Fruit fly (Drosophila melanogaster) S2 (cell line): Measurements from ENCODE around the gene CheB93a.

Experiments used
- CG8478 ChIP-seq: fragments of >200 bp; optimal IDR thresholded peaks from 2 replicates; lab custom pipeline; 2018
- CTCF ChIP-seq, 2 experiments: fragments of >200 bp; optimal IDR thresholded peaks; 2 replicates each; lab custom pipeline; 2018

dm6 chr3R:21407145-21407544, at the start of gene CheB93a:
- TF ChIP-seq CG8478 (lab: Kevin White, UChicago) (no peak), CTCF (optimal IDR thresholded peaks at IDR 0.05; lab: Kevin White, UChicago) (no peak)
